Worm (Caenorhabditis elegans) whole organism, dauer: ENCODE results near the gene ZC15.5.

ENCODE experiments used
- unc-62 ChIP-seq: sonication (generic microtip); optimal IDR thresholded peaks from 2 replicates; lab custom pipeline; 2017; ENCODE audit warnings: missing biosample characterization, missing genetic modification reagents, missing genetic modification characterization

Gene ZC15.5

DNA sequence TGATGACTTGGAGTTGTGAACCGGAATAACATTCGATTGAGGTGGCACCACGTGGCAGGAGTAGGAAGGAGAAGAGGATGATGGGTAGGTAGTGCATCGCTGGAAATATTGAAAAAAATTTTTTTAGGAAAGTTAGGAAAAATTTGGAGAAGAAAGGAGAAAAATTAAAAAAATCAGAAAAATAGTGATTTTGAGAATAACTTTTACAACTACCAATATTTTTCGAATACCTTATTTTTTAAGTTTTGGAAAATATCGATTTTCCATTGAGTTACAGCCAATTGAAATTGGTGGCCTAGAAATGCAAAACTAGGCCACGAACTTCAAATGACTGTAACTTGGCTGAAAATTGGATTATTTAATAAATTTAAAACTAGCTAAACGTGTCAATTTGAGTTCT is 37.5 kb downstream of the ZC15.5 start, which contains the start of gene Y38H6A.5:
Gene Y38H6A.5, minus strand, starts transcription at position 101 of the 400 bp plus-strand sequence.
- TF ChIP-seq unc-62 (GFP tag; lab: Kevin White, UChicago), result no peak

DNA sequence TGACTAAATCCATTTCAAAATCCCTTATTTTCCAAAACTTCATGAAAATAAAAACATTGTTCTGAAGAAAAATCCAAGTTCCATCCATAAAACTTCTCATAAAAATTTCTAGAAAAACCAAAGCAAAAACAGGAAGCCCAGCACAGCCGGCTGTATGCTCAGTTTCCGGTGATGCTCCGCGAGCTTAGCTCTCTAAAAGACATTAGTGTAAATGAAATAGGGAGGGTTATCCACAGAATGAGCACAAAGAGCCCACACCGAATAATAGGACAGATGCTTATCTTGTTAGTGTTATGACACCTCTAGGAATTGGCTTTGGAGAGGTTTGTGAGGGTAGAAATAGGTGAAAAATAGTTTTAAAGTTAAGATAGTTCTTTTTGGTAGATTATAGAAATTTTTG is 40.3 kb downstream of the ZC15.5 start:
- TF ChIP-seq unc-62 (GFP tag; lab: Kevin White, UChicago), result no peak

DNA sequence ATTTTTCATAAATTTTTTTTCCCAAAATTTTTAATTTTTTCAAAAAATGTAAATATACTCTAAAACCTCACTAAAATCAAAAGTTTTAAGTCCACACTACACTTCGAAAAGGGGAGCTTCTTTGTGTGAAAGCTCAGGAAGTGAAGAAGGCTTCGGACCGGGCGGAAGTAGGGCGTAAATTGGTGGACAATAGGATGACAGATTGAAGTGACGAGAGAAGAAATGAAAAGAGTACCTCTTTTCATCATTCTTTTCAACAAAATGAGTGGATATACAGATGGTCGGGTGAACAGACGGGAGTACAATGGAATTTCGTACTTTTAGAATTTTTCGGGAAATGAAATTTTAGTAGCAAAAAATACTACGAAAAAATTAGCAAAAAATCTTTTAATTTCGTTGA is 41.1 kb downstream of the ZC15.5 start:
- no peak for TF ChIP-seq unc-62 (GFP tag; lab: Kevin White, UChicago)

DNA sequence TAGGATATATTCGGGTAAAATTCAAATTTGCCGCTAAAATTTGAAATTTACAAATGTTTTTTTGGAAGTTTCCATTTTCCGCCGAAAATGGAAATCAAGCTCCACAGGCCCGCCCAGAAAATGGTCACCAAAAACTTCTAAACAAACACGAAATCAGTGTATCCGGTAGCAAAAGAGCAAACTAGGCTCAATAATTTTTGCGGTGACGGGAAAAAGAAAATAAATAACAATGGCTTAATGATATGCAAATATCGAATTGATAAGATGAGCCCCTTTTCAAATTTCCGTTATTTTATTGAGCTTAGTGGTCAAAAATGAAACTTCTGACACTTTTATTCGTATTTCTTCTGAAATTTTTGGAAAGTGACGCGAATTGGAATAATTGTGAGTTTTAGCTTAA is 47.1 kb downstream of the ZC15.5 start, which contains the start of gene Y38H6A.3:
Gene Y38H6A.3, plus strand, starts transcription at position 301 of the 400 bp plus-strand sequence.
- no peak for TF ChIP-seq unc-62 (GFP tag; lab: Kevin White, UChicago)

DNA sequence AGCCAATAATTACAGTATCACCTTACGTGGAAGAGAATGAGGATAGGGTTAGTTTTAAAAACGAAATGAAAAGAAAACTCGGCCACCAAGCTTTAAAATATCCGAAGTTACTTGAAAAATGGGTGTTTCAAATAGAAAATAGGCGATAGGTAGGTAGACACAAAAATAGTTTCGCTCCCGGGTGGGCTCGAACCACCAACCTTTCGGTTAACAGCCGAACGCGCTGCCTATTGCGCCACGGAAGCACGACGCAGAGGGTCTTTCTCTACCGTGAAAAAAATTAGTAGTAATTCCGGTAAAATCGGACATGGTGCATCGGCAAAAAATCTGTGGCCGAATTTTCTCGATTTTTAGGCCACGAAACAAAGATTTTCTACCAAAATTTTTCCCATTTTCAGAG is 49.9 kb downstream of the ZC15.5 start:
- TF ChIP-seq unc-62 (GFP tag; lab: Kevin White, UChicago), result no peak
